Worm (Caenorhabditis elegans): ENCODE measurements around the gene T25D10.4.

The T25D10.4 gene

DNA sequence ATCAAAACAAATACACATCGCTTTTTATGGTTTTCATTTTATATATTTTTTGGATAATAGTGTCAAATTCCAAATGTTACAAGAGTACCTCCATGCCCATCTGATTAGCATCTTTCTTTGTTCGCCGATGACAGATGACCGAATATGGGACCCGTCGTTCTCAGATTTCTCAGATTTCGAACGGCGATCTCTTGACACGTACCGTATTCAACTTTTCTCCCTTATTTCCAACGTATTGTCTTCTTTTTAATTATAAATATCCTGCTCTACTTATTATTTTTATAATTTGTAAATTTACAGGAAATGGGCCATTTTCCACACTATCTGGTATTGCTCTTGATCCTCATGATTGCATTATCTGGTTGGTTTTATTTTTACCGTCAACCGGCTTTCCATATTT is 11.7 kb downstream of the T25D10.4 start, which contains the start of gene zig-10:
TSS of gene zig-10 (plus strand) at position 301 of the 400 bp plus-strand sequence.
- no peak for TF ChIP-seq rbr-2 (tag; optimal IDR thresholded peaks at IDR 0.05)
- no peak for TF ChIP-seq ceh-28 (tag; optimal IDR thresholded peaks at IDR 0.05)
- no peak for TF ChIP-seq ctbp-1 (GFP tag; IDR thresholded peaks at IDR 0.05)
- TF ChIP-seq pqm-1 (tag; optimal IDR thresholded peaks at IDR 0.05) = no peak
- no peak for TF ChIP-seq mdt-29 (GFP tag; IDR thresholded peaks at IDR 0.05)
- TF ChIP-seq dve-1 (tag; optimal IDR thresholded peaks at IDR 0.05; ENCODE audit: insufficient read depth) = no peak
- no peak for TF ChIP-seq nhr-28 (tag; optimal IDR thresholded peaks at IDR 0.05)
- TF ChIP-seq arid-1 (GFP tag; conservative IDR thresholded peaks at IDR 0.05) = no peak
- TF ChIP-seq lir-3 (tag; optimal IDR thresholded peaks at IDR 0.05) = no peak
- TF ChIP-seq nhr-10 (tag; optimal IDR thresholded peaks at IDR 0.05) = no peak
- TF ChIP-seq lim-7 (GFP tag; IDR thresholded peaks at IDR 0.05) = no peak
- TF ChIP-seq lsy-2 (tag; optimal IDR thresholded peaks at IDR 0.05) = no peak
- TF ChIP-seq pha-4 (GFP tag; IDR thresholded peaks at IDR 0.05) = no peak
- no peak for TF ChIP-seq pha-4 (tag; optimal IDR thresholded peaks at IDR 0.05)
- no peak for TF ChIP-seq dmd-9 (GFP tag; IDR thresholded peaks at IDR 0.05)
- no peak for TF ChIP-seq tag-97 (GFP tag; IDR thresholded peaks at IDR 0.05)
- no peak for TF ChIP-seq lin-39 (tag; optimal IDR thresholded peaks at IDR 0.05)

DNA sequence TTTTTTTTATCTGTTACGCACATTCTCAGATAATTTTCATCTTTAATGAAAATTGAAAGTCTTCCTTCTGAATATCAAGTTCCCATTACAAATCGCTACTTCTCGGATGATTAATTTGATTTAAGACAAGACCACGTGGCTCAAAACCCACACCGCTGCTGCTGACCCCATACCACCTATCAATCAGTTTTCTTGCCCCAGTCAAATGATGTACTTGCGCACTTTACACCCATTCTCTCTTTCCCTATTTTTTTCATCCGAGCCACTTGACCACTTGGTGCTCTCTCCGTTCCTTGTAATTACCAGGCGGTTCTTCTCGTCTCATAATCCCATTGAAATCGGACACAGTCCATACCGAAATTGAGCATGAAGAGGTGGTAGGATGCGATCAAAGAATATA is 16.0 kb downstream of the T25D10.4 start:
- TF ChIP-seq snpc-1.2 (GFP tag; IDR thresholded peaks at IDR 0.05) (no peak), ceh-28 (tag; optimal IDR thresholded peaks at IDR 0.05) (no peak), aha-1 (tag) (no peak), Y5F2A.4 (GFP tag; optimal IDR thresholded peaks at IDR 0.05) (no peak), dmd-9 (GFP tag; IDR thresholded peaks at IDR 0.05) (no peak), Y48G9A.11 (GFP tag; IDR thresholded peaks at IDR 0.05) (no peak), snpc-4 (tag; optimal IDR thresholded peaks at IDR 0.05) (no peak), lin-1 (GFP tag; IDR thresholded peaks at IDR 0.05) (no peak), Y105C5A.15 (GFP tag; IDR thresholded peaks at IDR 0.05) (no peak), dmd-8 (GFP tag; IDR thresholded peaks at IDR 0.05) (no peak), zfp-3 (GFP tag; conservative IDR thresholded peaks at IDR 0.05) (no peak), dve-1 (tag; optimal IDR thresholded peaks at IDR 0.05; ENCODE audit: insufficient read depth) (no peak), unc-62 (GFP tag; optimal IDR thresholded peaks at IDR 0.05 in 1 of 2) (no peak), unc-62 (tag; optimal IDR thresholded peaks at IDR 0.05) (no peak), set-16 (GFP tag; IDR thresholded peaks at IDR 0.05) (no peak), aly-2 (tag; optimal IDR thresholded peaks at IDR 0.05) (no peak), mxl-3 (GFP tag; optimal IDR thresholded peaks at IDR 0.05) (no peak)

DNA sequence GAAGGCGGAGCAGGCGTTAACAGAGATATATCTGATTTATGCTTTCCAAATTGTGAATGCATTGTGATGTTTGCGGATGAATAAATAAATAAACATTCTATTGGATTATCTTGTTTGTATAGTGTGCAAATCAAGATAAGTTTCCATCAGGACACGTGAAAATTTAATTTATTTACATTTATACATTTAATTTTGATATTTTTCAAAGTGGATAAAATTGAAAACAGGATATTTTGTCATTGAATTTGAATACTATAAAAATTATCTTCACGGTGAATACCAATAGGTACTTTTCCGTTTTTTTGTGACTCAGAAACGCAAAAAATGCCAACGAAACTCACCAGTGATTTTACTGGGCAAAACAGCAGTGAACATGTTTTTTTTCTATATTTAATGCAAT is 18.9 kb downstream of the T25D10.4 start, which contains the start of gene F58F12.3:
TSS of gene F58F12.3 (minus strand) at position 101 of the 400 bp plus-strand sequence.
- TF ChIP-seq rbr-2 (tag; optimal IDR thresholded peaks at IDR 0.05) (no peak), mdt-29 (GFP tag; IDR thresholded peaks at IDR 0.05) (no peak), hlh-30 (tag; optimal IDR thresholded peaks at IDR 0.05; ENCODE audit: insufficient read depth) (no peak)

DNA sequence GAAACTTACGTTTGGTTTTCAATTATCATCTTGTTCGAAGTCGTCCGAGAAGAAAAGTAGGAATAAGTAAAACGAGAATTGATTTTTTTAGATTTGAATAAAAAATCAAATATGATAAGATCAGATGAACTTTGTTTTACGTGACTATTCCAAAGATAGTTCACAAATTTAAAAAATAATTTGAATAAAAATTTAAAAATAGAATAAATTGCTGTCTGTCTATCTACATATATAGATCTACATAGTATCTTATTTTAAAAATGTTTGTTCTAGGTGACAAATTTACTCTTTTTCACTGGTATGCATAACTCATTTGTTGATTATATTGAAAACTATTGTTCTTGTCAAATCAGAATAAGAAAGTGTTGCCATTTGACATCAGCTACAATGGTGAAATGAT is 22.1 kb downstream of the T25D10.4 start, which contains the start of gene F58F12.2:
TSS of gene F58F12.2 (minus strand) at position 101 of the 400 bp plus-strand sequence.
- no peak for TF ChIP-seq ceh-28 (tag; optimal IDR thresholded peaks at IDR 0.05)

- TF ChIP-seq rbr-2 (tag; optimal IDR thresholded peaks at IDR 0.05) (no peak), lin-13 (GFP tag; optimal IDR thresholded peaks at IDR 0.05) (no peak), mep-1 (tag; optimal IDR thresholded peaks at IDR 0.05) (no peak), ceh-44 (GFP tag; IDR thresholded peaks at IDR 0.05) (no peak), dpl-1 (GFP tag; optimal IDR thresholded peaks at IDR 0.05) (no peak), zfp-3 (GFP tag; conservative IDR thresholded peaks at IDR 0.05) (no peak), arid-1 (GFP tag; conservative IDR thresholded peaks at IDR 0.05) (no peak), lin-39 (tag; optimal IDR thresholded peaks at IDR 0.05) (no peak), aly-2 (tag; optimal IDR thresholded peaks at IDR 0.05) (no peak), ceh-82 (tag; optimal IDR thresholded peaks at IDR 0.05) (no peak), nhr-42 (GFP tag; IDR thresholded peaks at IDR 0.05) (no peak)
Observed at ce11 chrII:6386467-6386866, 23.6 kb downstream of the T25D10.4 start, which contains the start of gene F58F12.4. Gene F58F12.4, plus strand, starts transcription at chrII:6386767.

Data from whole organism, L4 larva.